Fruit fly (Drosophila melanogaster): ENCODE results near the gene otu.

DNA sequence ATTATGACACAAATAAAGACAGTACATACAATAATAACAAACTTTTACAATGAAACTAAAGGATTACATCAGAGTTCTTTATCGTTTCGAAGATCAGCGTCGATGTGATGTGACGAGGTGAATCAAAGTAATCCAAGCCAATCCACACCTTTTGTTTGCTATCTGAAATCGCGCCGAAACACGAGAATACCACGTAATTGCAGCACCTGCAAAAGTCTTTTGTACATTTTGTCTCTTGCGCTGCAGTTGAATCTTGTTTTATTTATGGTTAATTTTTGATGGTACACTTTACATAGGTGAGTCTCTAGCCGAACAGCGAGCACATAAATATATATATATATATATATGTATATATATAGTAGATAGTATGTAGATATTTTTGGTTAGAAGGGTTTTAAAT is 4.6 kb downstream of the otu start:
- no peak for TF ChIP-seq amos (GFP tag; IDR thresholded peaks at IDR 0.05; ENCODE audit: partially characterized antibody)
- no peak for TF ChIP-seq trh (GFP tag; optimal IDR thresholded peaks at IDR 0.05)
